Worm (Caenorhabditis elegans): ENCODE measurements around the gene appg-1.
"Not testable (repeated sequence)": the region's sequence is repeated elsewhere in the genome, so short reads cannot be mapped to it uniquely, and the experiment has no call there.

Gene appg-1

DNA sequence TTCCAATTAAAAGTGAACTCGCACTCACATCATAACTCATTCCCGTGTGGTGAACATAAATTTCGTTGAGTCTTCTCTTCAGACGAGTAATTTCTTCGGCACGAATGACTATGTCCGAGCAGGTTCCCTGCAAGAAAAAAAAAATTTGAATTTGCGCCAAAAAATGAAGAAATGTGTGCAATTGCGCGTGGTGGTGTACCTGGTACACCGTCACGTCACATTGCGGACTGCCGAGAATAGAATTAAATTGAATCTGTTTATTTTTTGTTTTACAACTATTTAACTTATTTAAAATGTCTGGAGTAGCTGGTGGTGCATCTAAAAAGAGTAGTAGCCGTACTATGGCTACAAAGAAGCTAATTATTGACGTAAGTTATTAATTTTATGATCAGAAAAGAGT lies 24.9 kb upstream of the appg-1 start, which contains the start of gene mdt-22 (continued):
- TF ChIP-seq Y48G9A.11 (GFP tag; IDR thresholded peaks at IDR 0.05) = peak; percentile 53; the same call in 1 of the 2 replicates
- peak in 1 of 2 experiments; percentile 51 for TF ChIP-seq hif-1 (tag; optimal IDR thresholded peaks at IDR 0.05)
- TF ChIP-seq F10B5.3 (tag; optimal IDR thresholded peaks at IDR 0.05) = peak; percentile 27
- TF ChIP-seq mdt-29 (GFP tag; IDR thresholded peaks at IDR 0.05) = no peak
- TF ChIP-seq vab-7 (GFP tag; IDR thresholded peaks at IDR 0.05) = peak; percentile 62
- peak; percentile 2 for TF ChIP-seq duxl-1 (tag; optimal IDR thresholded peaks at IDR 0.05; ENCODE audit: poor library complexity)
- peak; percentile 72 for TF ChIP-seq lin-13 (GFP tag; optimal IDR thresholded peaks at IDR 0.05)
- no peak for TF ChIP-seq unc-39 (tag; optimal IDR thresholded peaks at IDR 0.05)
- TF ChIP-seq daf-16 (GFP tag; optimal IDR thresholded peaks at IDR 0.05) = peak in 1 of 2 experiments; percentile 45
- peak; percentile 45 for TF ChIP-seq daf-16 (tag; optimal IDR thresholded peaks at IDR 0.05)
- peak; percentile 82 for TF ChIP-seq lin-38 (GFP tag; IDR thresholded peaks at IDR 0.05)
- peak; percentile 20 for TF ChIP-seq nhr-28 (tag; optimal IDR thresholded peaks at IDR 0.05)
- peak; percentile 37 for TF ChIP-seq F37D6.2 (tag; optimal IDR thresholded peaks at IDR 0.05)

DNA sequence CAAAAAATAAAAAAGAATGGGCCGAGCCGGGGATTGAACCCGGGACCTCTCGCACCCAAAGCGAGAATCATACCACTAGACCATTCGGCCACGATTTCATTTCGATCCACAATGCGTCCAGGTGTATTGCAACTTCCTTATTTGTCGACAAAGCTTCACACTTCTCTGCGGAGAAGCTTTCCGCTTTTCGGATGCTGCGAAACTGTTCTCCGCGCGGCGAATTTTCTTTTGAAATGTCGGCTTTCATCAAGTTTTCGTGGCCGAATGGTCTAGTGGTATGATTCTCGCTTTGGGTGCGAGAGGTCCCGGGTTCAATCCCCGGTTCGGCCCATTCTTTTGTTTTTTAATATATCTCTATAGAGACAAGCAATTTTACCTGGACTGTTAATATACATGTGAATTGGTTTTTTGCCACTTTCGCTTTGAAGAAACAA lies 23.7 kb upstream of the appg-1 start:
- TF ChIP-seq nhr-102 (tag; optimal IDR thresholded peaks at IDR 0.05) = peak; percentile 26
- TF ChIP-seq unc-130 (GFP tag; optimal IDR thresholded peaks at IDR 0.05) = peak; percentile 16
- TF ChIP-seq lin-38 (GFP tag; IDR thresholded peaks at IDR 0.05) = peak; percentile 74
- TF ChIP-seq Y105C5A.15 (GFP tag; IDR thresholded peaks at IDR 0.05) = 0 out of 2 replicates have a peak, but pooled peaks have one; percentile 2
- peak; percentile 21; the same call in 1 of the 2 replicates for TF ChIP-seq vab-7 (GFP tag; IDR thresholded peaks at IDR 0.05)
- TF ChIP-seq egl-43 (GFP tag; IDR thresholded peaks at IDR 0.05) = peak; percentile 78
- TF ChIP-seq php-3 (GFP tag; IDR thresholded peaks at IDR 0.05) = 0 out of 2 replicates have a peak, but pooled peaks have one; percentile 32
- TF ChIP-seq lim-7 (GFP tag; IDR thresholded peaks at IDR 0.05) = 0 out of 2 replicates have a peak, but pooled peaks have one; percentile 49
- not testable (repeated sequence) for TF ChIP-seq daf-16 (GFP tag; optimal IDR thresholded peaks at IDR 0.05); pha-4 (tag; optimal IDR thresholded peaks at IDR 0.05)
- peak; percentile 43 for TF ChIP-seq daf-16 (tag; optimal IDR thresholded peaks at IDR 0.05)
- peak; percentile 92 for TF ChIP-seq aha-1 (tag)
- 0 out of 2 replicates have a peak, but pooled peaks have one; percentile 28 for TF ChIP-seq Y48G9A.11 (GFP tag; IDR thresholded peaks at IDR 0.05)
- TF ChIP-seq rbr-2 (tag; optimal IDR thresholded peaks at IDR 0.05) = peak; percentile 37
- peak; percentile 67; the same call in 1 of the 2 replicates for TF ChIP-seq F26F4.8 (GFP tag; conservative IDR thresholded peaks at IDR 0.05)
- TF ChIP-seq lin-1 (GFP tag; IDR thresholded peaks at IDR 0.05) = 0 out of 2 replicates have a peak, but pooled peaks have one; percentile 18
- TF ChIP-seq snpc-1.2 (GFP tag; IDR thresholded peaks at IDR 0.05) = 0 out of 2 replicates have a peak, but pooled peaks have one; percentile 68
- peak; percentile 73 for TF ChIP-seq T26A8.4 (GFP tag; IDR thresholded peaks at IDR 0.05)
- 0 out of 4 replicates have a peak, but pooled peaks of 1 of the 2 experiments have one; percentile 17 for TF ChIP-seq madf-5 (GFP tag; IDR thresholded peaks at IDR 0.05)
- peak; percentile 58; the same call in 1 of the 2 replicates for TF ChIP-seq set-16 (GFP tag; IDR thresholded peaks at IDR 0.05)
- peak; percentile 17 for TF ChIP-seq mes-2 (tag; optimal IDR thresholded peaks at IDR 0.05; ENCODE audit: poor library complexity, severe bottlenecking)
- peak; percentile 72 for TF ChIP-seq pha-4 (GFP tag; IDR thresholded peaks at IDR 0.05)
- TF ChIP-seq spr-1 (tag; optimal IDR thresholded peaks at IDR 0.05) = peak; percentile 48
- TF ChIP-seq dmd-6 (GFP tag; IDR thresholded peaks at IDR 0.05) = peak; percentile 30
- TF ChIP-seq hmg-1.1 (GFP tag; IDR thresholded peaks at IDR 0.05) = peak; percentile 49; the same call in 1 of the 2 replicates

- TF ChIP-seq daf-16 (GFP tag; optimal IDR thresholded peaks at IDR 0.05) (no peak), daf-16 (tag; optimal IDR thresholded peaks at IDR 0.05) (no peak), dve-1 (tag; optimal IDR thresholded peaks at IDR 0.05; ENCODE audit: insufficient read depth) (peak; percentile 16), mxl-3 (GFP tag; optimal IDR thresholded peaks at IDR 0.05) (no peak), nhr-42 (GFP tag; IDR thresholded peaks at IDR 0.05) (no peak), saeg-2 (GFP tag; IDR thresholded peaks at IDR 0.05) (0 out of 2 replicates have a peak, but pooled peaks have one; percentile 47), ctbp-1 (GFP tag; IDR thresholded peaks at IDR 0.05) (0 out of 2 replicates have a peak, but pooled peaks have one; percentile 6), arid-1 (GFP tag; conservative IDR thresholded peaks at IDR 0.05) (0 out of 2 replicates have a peak, but pooled peaks have one; percentile 24), lsy-2 (tag; optimal IDR thresholded peaks at IDR 0.05) (peak in 1 of 2 experiments; percentile 31), hlh-30 (tag; optimal IDR thresholded peaks at IDR 0.05; ENCODE audit: insufficient read depth) (peak; percentile 29), mep-1 (tag; optimal IDR thresholded peaks at IDR 0.05) (peak; percentile 32), nhr-10 (tag; optimal IDR thresholded peaks at IDR 0.05) (no peak), zfp-3 (GFP tag; conservative IDR thresholded peaks at IDR 0.05) (peak; percentile 66; the same call in 1 of the 2 replicates), hlh-11 (tag; optimal IDR thresholded peaks at IDR 0.05) (peak; percentile 20), nhr-6 (tag; optimal IDR thresholded peaks at IDR 0.05) (no peak), ama-1 (optimal IDR thresholded peaks at IDR 0.05) (peak; percentile 82), T26A8.4 (GFP tag; IDR thresholded peaks at IDR 0.05) (no peak)
Observed at ce11 chrII:10302646-10303045, 23.2 kb upstream of the appg-1 start, which contains the start of gene clpp-1. Gene clpp-1, minus strand, starts transcription at chrII:10302842.

Data from whole organism, L4 larva.